Fruit fly (Drosophila melanogaster) whole organism, embryonic: Measurements from ENCODE around the gene CG32706.

Source experiments
- Ada2b ChIP-seq: fragments of 200-800 bp; sonication (Bioruptor generic); IDR thresholded peaks from 2 replicates; pipeline ENCODE4 v1.3.6; 2022; ENCODE audit warnings: missing biosample characterization, missing genetic modification characterization
- Adf1 ChIP-seq: fragments of 200-800 bp; sonication (Bioruptor generic); IDR thresholded peaks from 2 replicates; pipeline ENCODE4 v1.3.6; 2022; ENCODE audit warnings: missing biosample characterization, missing genetic modification characterization
- Atf3 ChIP-seq: fragments of 200-800 bp; sonication (Bioruptor generic); optimal IDR thresholded peaks from 3 replicates; lab custom pipeline; 2016; ENCODE audit warnings: missing biosample characterization, missing genetic modification characterization
- Awh ChIP-seq: fragments of 200-800 bp; sonication (Bioruptor generic); IDR thresholded peaks from 2 replicates; pipeline ENCODE4, ENCODE4 v1.3.6; 2022; ENCODE audit warnings: missing biosample characterization, missing genetic modification characterization
- Bgb ChIP-seq: fragments of 200-800 bp; sonication (Bioruptor generic); IDR thresholded peaks from 2 replicates; pipeline ENCODE4 v1.3.6; 2022; ENCODE audit warnings: missing biosample characterization, missing genetic modification characterization; ENCODE audit not compliant: partially characterized antibody
- CG12236 ChIP-seq: fragments of 200-800 bp; sonication (Bioruptor generic); optimal IDR thresholded peaks from 2 replicates; lab custom pipeline; 2016; ENCODE audit warnings: missing biosample characterization, missing genetic modification characterization
- CG12942 ChIP-seq: fragments of 200-800 bp; sonication (Bioruptor generic); optimal IDR thresholded peaks from 3 replicates; lab custom pipeline; 2016; ENCODE audit warnings: missing biosample characterization, missing genetic modification characterization
- CG14050 ChIP-seq: fragments of 200-800 bp; sonication (Bioruptor generic); IDR thresholded peaks from 3 replicates; pipeline ENCODE4 v1.3.6; 2022; ENCODE audit warnings: missing biosample characterization, missing genetic modification characterization
- CG14860 ChIP-seq: fragments of 200-800 bp; sonication (Bioruptor generic); IDR thresholded peaks from 3 replicates; pipeline ENCODE4 v1.3.6; 2022; ENCODE audit warnings: missing biosample characterization, missing genetic modification characterization; ENCODE audit not compliant: partially characterized antibody
- CG17802 ChIP-seq: fragments of 200-800 bp; sonication (Bioruptor generic); optimal IDR thresholded peaks from 2 replicates; lab custom pipeline; 2018; ENCODE audit warnings: missing biosample characterization, mild to moderate bottlenecking, missing genetic modification characterization, moderate library complexity
- CG17829 ChIP-seq: fragments of 200-800 bp; optimal IDR thresholded peaks from 2 replicates; lab custom pipeline; 2019; ENCODE audit warnings: missing biosample characterization, mild to moderate bottlenecking, missing genetic modification characterization, moderate library complexity
- CG2875 ChIP-seq: fragments of 200-800 bp; sonication (Bioruptor generic); optimal IDR thresholded peaks from 2 replicates; lab custom pipeline; 2017; ENCODE audit warnings: missing biosample characterization, mild to moderate bottlenecking, missing genetic modification characterization, missing genetic modification reagents
- CG3065 ChIP-seq: fragments of 200-800 bp; sonication (Bioruptor generic); optimal IDR thresholded peaks from 2 replicates; lab custom pipeline; 2016; ENCODE audit warnings: missing biosample characterization, missing genetic modification characterization
- CG3163 ChIP-seq: fragments of 200-800 bp; sonication (Bioruptor generic); optimal IDR thresholded peaks from 3 replicates; lab custom pipeline; 2016; ENCODE audit warnings: missing biosample characterization, missing genetic modification characterization
- CG34224 ChIP-seq: fragments of 200-800 bp; sonication (Bioruptor generic); IDR thresholded peaks from 3 replicates; pipeline ENCODE4 v1.3.6; 2022; ENCODE audit warnings: missing biosample characterization, missing genetic modification characterization; ENCODE audit not compliant: partially characterized antibody
- CG4730 ChIP-seq: fragments of 200-800 bp; sonication (Bioruptor generic); IDR thresholded peaks from 2 replicates; pipeline ENCODE4 v1.3.6; 2022; ENCODE audit warnings: missing biosample characterization, missing genetic modification characterization
- CG6854 ChIP-seq: fragments of 200-800 bp; sonication (Bioruptor generic); optimal IDR thresholded peaks from 3 replicates; lab custom pipeline; 2017; ENCODE audit warnings: missing biosample characterization, mild to moderate bottlenecking, missing genetic modification characterization
- D ChIP-seq, 2 experiments: fragments of 200-800 bp in 1 of 2; fragments of >200 bp in 1 of 2; sonication (Bioruptor generic) in 1 of 2; optimal IDR thresholded peaks; 2 replicates in 1 of 2; 3 replicates in 1 of 2; lab custom pipeline; 2017; ENCODE audit warnings: mild to moderate bottlenecking in 1 of 2, missing biosample characterization in 1 of 2, missing genetic modification characterization in 1 of 2, missing genetic modification reagents in 1 of 2
- Dek ChIP-seq: fragments of 200-800 bp; sonication (Bioruptor generic); optimal IDR thresholded peaks from 3 replicates; lab custom pipeline; 2019; ENCODE audit warnings: missing biosample characterization, mild to moderate bottlenecking, missing genetic modification characterization, moderate library complexity
- E2f1 ChIP-seq: fragments of 200-800 bp; sonication (Bioruptor generic); IDR thresholded peaks from 2 replicates; pipeline ENCODE4 v1.3.6; 2022; ENCODE audit warnings: missing biosample characterization, missing genetic modification characterization
- Eip74EF ChIP-seq, 2 experiments: fragments of 200-800 bp in 1 of 2; fragments of >200 bp in 1 of 2; sonication (Bioruptor generic) in 1 of 2; optimal IDR thresholded peaks; 2 replicates each; lab custom pipeline; 2017 to 2019; ENCODE audit warnings: missing biosample characterization in 2 of 2, missing genetic modification characterization in 2 of 2, mild to moderate bottlenecking in 1 of 2, moderate library complexity in 1 of 2
- Fer2 ChIP-seq: fragments of 200-800 bp; sonication (Bioruptor generic); optimal IDR thresholded peaks from 2 replicates; lab custom pipeline; 2018; ENCODE audit warnings: missing biosample characterization, mild to moderate bottlenecking, missing genetic modification characterization, moderate library complexity
- HHEX ChIP-seq: fragments of 200-800 bp; sonication (Bioruptor generic); optimal IDR thresholded peaks from 3 replicates; lab custom pipeline; 2017; ENCODE audit warnings: missing biosample characterization, mild to moderate bottlenecking, missing genetic modification characterization, missing genetic modification reagents
- Hey ChIP-seq: fragments of 200-800 bp; sonication (Bioruptor generic); optimal IDR thresholded peaks from 3 replicates; lab custom pipeline; 2018; ENCODE audit warnings: missing biosample characterization, mild to moderate bottlenecking, missing genetic modification characterization
- Hmr ChIP-seq: fragments of 200-800 bp; sonication (Bioruptor generic); optimal IDR thresholded peaks from 3 replicates; lab custom pipeline; 2017; ENCODE audit warnings: mild to moderate bottlenecking, missing biosample characterization, missing genetic modification reagents, missing genetic modification characterization
- Jarid2 ChIP-seq: fragments of 200-800 bp; sonication (Bioruptor generic); optimal IDR thresholded peaks from 3 replicates; lab custom pipeline; 2017; ENCODE audit warnings: mild to moderate bottlenecking, missing biosample characterization, missing genetic modification reagents, missing genetic modification characterization
- Kr ChIP-seq: fragments of 200-800 bp; sonication (Bioruptor generic); optimal IDR thresholded peaks from 2 replicates; lab custom pipeline; 2017; ENCODE audit warnings: missing biosample characterization, mild to moderate bottlenecking, missing genetic modification characterization
- Nf-YB ChIP-seq: fragments of 200-800 bp; sonication (Bioruptor generic); optimal IDR thresholded peaks from 3 replicates; lab custom pipeline; 2019; ENCODE audit warnings: missing biosample characterization, mild to moderate bottlenecking, missing genetic modification characterization, moderate library complexity
- Scr ChIP-seq: fragments of 200-800 bp; sonication (Bioruptor generic); IDR thresholded peaks from 2 replicates; pipeline ENCODE4 v1.3.6; 2022; ENCODE audit warnings: missing biosample characterization, missing genetic modification characterization; ENCODE audit not compliant: partially characterized antibody
- Sox100B ChIP-seq: fragments of 200-800 bp; sonication (Bioruptor generic); optimal IDR thresholded peaks from 3 replicates; lab custom pipeline; 2018; ENCODE audit warnings: missing biosample characterization, mild to moderate bottlenecking, missing genetic modification characterization
- Sry-β ChIP-seq: fragments of 200-800 bp; sonication (Bioruptor generic); optimal IDR thresholded peaks from 2 replicates; lab custom pipeline; 2018; ENCODE audit warnings: missing biosample characterization, mild to moderate bottlenecking, missing genetic modification characterization, moderate library complexity
- Taf1 ChIP-seq: fragments of 200-800 bp; sonication (Bioruptor generic); IDR thresholded peaks from 2 replicates; pipeline ENCODE4 v1.3.6; 2022; ENCODE audit warnings: missing biosample characterization, missing genetic modification characterization
- Usf ChIP-seq: fragments of 200-800 bp; sonication (Bioruptor generic); optimal IDR thresholded peaks from 2 replicates; lab custom pipeline; 2017; ENCODE audit warnings: missing genotype, missing biosample characterization, missing genetic modification characterization
- crp ChIP-seq, 2 experiments: fragments of 200-800 bp; sonication (Bioruptor generic); optimal IDR thresholded peaks; 2 replicates in 1 of 2; 3 replicates in 1 of 2; lab custom pipeline; 2017; ENCODE audit warnings: missing biosample characterization in 2 of 2, missing genetic modification characterization in 2 of 2, mild to moderate bottlenecking in 1 of 2, moderate library complexity in 1 of 2
- gcm ChIP-seq: fragments of 200-800 bp; sonication (Bioruptor generic); optimal IDR thresholded peaks from 2 replicates; lab custom pipeline; 2019; ENCODE audit warnings: missing biosample characterization, mild to moderate bottlenecking, missing genetic modification characterization, moderate library complexity
- gem ChIP-seq: fragments of 200-800 bp; sonication (Bioruptor generic); optimal IDR thresholded peaks from 2 replicates; lab custom pipeline; 2019; ENCODE audit warnings: missing biosample characterization, mild to moderate bottlenecking, missing genetic modification characterization, moderate library complexity
- ham ChIP-seq: fragments of 200-800 bp; sonication (Bioruptor generic); IDR thresholded peaks from 2 replicates; pipeline ENCODE4 v1.3.6; 2022; ENCODE audit warnings: missing biosample characterization, missing genetic modification characterization
- hbn ChIP-seq: fragments of 200-800 bp; sonication (Bioruptor generic); IDR thresholded peaks from 2 replicates; pipeline ENCODE4 v1.3.6; 2022; ENCODE audit warnings: missing biosample characterization, missing genetic modification characterization; ENCODE audit not compliant: partially characterized antibody
- hkb ChIP-seq, 2 experiments: fragments of 200-800 bp in 1 of 2; fragments of >200 bp in 1 of 2; sonication (Bioruptor generic) in 1 of 2; IDR thresholded peaks in 1 of 2; optimal IDR thresholded peaks in 1 of 2; 2 replicates each; pipeline versions ENCODE4 v1.3.6 to Lab custom; 2017 to 2022; ENCODE audit warnings: missing biosample characterization in 1 of 2, missing genetic modification characterization in 1 of 2
- mam ChIP-seq: fragments of 200-800 bp; sonication (Bioruptor generic); optimal IDR thresholded peaks from 3 replicates; lab custom pipeline; 2016; ENCODE audit warnings: missing biosample characterization, missing genetic modification characterization
- nmo ChIP-seq: fragments of 200-800 bp; sonication (Bioruptor generic); optimal IDR thresholded peaks from 2 replicates; lab custom pipeline; 2018; ENCODE audit warnings: missing biosample characterization, mild to moderate bottlenecking, missing genetic modification characterization, moderate library complexity
- pnt ChIP-seq: fragments of 200-800 bp; sonication (Bioruptor generic); optimal IDR thresholded peaks from 3 replicates; lab custom pipeline; 2016; ENCODE audit warnings: missing biosample characterization, missing genetic modification characterization
- pros ChIP-seq: fragments of 200-800 bp; sonication (Bioruptor generic); optimal IDR thresholded peaks from 3 replicates; lab custom pipeline; 2019; ENCODE audit warnings: missing biosample characterization, mild to moderate bottlenecking, missing genetic modification characterization, moderate library complexity
- so ChIP-seq: fragments of 200-800 bp; sonication (Bioruptor generic); IDR thresholded peaks from 3 replicates; pipeline ENCODE4 v1.3.6; 2022; ENCODE audit warnings: missing biosample characterization, missing genetic modification characterization
- twi ChIP-seq: fragments of 200-800 bp; optimal IDR thresholded peaks from 2 replicates; lab custom pipeline; 2019; ENCODE audit warnings: missing biosample characterization, mild to moderate bottlenecking, missing genetic modification characterization, moderate library complexity
- vfl ChIP-seq: fragments of 200-800 bp; sonication (Bioruptor generic); optimal IDR thresholded peaks from 2 replicates; lab custom pipeline; 2016; ENCODE audit warnings: missing biosample characterization, missing genetic modification characterization
- wek ChIP-seq: fragments of 200-800 bp; sonication (Bioruptor generic); optimal IDR thresholded peaks from 3 replicates; lab custom pipeline; 2018; ENCODE audit warnings: missing biosample characterization, mild to moderate bottlenecking, missing genetic modification characterization, moderate library complexity

The CG32706 gene

dm6 chrX:9041789-9042456, 45.0 kb upstream of the CG32706 start (continued):
- TF ChIP-seq CG3163 (GFP tag; lab: Kevin White, UChicago) (no peak), Adf1 (no peak), HHEX (GFP tag; lab: Kevin White, UChicago) (no peak), pros (GFP tag; lab: Kevin White, UChicago) (no peak), CG14860 (GFP tag; lab: Robert Waterston, UW) (no peak), twi (tag; lab: Kevin White, UChicago) (no peak), CG3065 (GFP tag; lab: Kevin White, UChicago) (no peak), crp (GFP tag; optimal IDR thresholded peaks at IDR 0.05; lab: Kevin White, UChicago) (no peak), wek (GFP tag; lab: Kevin White, UChicago) (no peak), vfl (GFP tag; lab: Kevin White, UChicago) (no peak), Atf3 (GFP tag; lab: Kevin White, UChicago) (peak; percentile 20), hbn (GFP tag; lab: Robert Waterston, UW) (no peak), D (optimal IDR thresholded peaks at IDR 0.05; lab: Kevin White, UChicago) (no peak), D (GFP tag; optimal IDR thresholded peaks at IDR 0.05; lab: Kevin White, UChicago) (peak; percentile 58), Ada2b (GFP tag; lab: Robert Waterston, UW) (peak; percentile 25; the same call in 1 of the 2 replicates), CG34224 (GFP tag; lab: Robert Waterston, UW) (no peak), nmo (GFP tag; lab: Kevin White, UChicago) (peak; percentile 85), Dek (tag; lab: Kevin White, UChicago) (no peak), Hmr (GFP tag; lab: Kevin White, UChicago) (no peak), Scr (GFP tag; lab: Robert Waterston, UW) (no peak), E2f1 (GFP tag; lab: Robert Waterston, UW) (no peak), CG14050 (GFP tag; lab: Robert Waterston, UW) (no peak), ham (GFP tag; lab: Robert Waterston, UW) (no peak), Sox100B (GFP tag; lab: Kevin White, UChicago) (peak; percentile 76), pnt (GFP tag; lab: Kevin White, UChicago) (peak; percentile 48), CG2875 (peak; percentile 42), Usf (GFP tag; lab: Kevin White, UChicago) (peak; percentile 29), CG17802 (no peak), Hey (tag; lab: Kevin White, UChicago) (no peak), Jarid2 (GFP tag; lab: Kevin White, UChicago) (no peak), Fer2 (tag; lab: Kevin White, UChicago) (no peak), Taf1 (GFP tag; lab: Robert Waterston, UW) (no peak), Sry-β (GFP tag; lab: Kevin White, UChicago) (no peak), Kr (GFP tag; lab: Kevin White, UChicago) (no peak), CG4730 (GFP tag; lab: Robert Waterston, UW) (no peak), Nf-YB (GFP tag; lab: Kevin White, UChicago) (peak; percentile 40), Awh (GFP tag; lab: Robert Waterston, UW) (no peak), CG6854 (no peak), so (GFP tag; lab: Robert Waterston, UW) (peak; percentile 57; the same call in 2 of the 3 replicates), Eip74EF (GFP tag; optimal IDR thresholded peaks at IDR 0.05; lab: Kevin White, UChicago) (peak in 1 of 2 experiments; percentile 61), CG12236 (GFP tag; lab: Kevin White, UChicago) (peak; percentile 9), gem (peak; percentile 72), mam (GFP tag; lab: Kevin White, UChicago) (peak; percentile 2), CG12942 (GFP tag; lab: Kevin White, UChicago) (peak; percentile 6), CG17829 (tag; lab: Kevin White, UChicago) (peak; percentile 56), gcm (peak; percentile 2), hkb (optimal IDR thresholded peaks at IDR 0.05; lab: Kevin White, UChicago) (no peak), hkb (GFP tag; IDR thresholded peaks at IDR 0.05; lab: Robert Waterston, UW) (peak; percentile 59), Bgb (GFP tag; lab: Robert Waterston, UW) (no peak)
